Worm (Caenorhabditis elegans) whole organism, mixed stage, embryonic: ENCODE measurements around the gene mdf-1.

Experiments
- blmp-1 ChIP-seq: fragments of 150-350 bp; optimal IDR thresholded peaks from 2 replicates; lab custom pipeline; 2014; ENCODE audit warnings: missing biosample characterization, missing genetic modification characterization
- ceh-83 ChIP-seq: fragments of 200-800 bp; sonication (Bioruptor generic); optimal IDR thresholded peaks from 2 replicates; lab custom pipeline; 2018; ENCODE audit warnings: mild to moderate bottlenecking, missing genetic modification characterization, missing compliant biosample characterization
- ces-1 ChIP-seq: fragments of 150-350 bp; optimal IDR thresholded peaks from 2 replicates; lab custom pipeline; 2014; ENCODE audit warnings: missing biosample characterization, missing genetic modification reagents, missing genetic modification characterization
- drap-1 ChIP-seq: fragments of 200-800 bp; sonication (Bioruptor generic); optimal IDR thresholded peaks from 3 replicates; lab custom pipeline; 2018; ENCODE audit warnings: mild to moderate bottlenecking, missing genetic modification characterization, missing compliant biosample characterization
- elt-1 ChIP-seq: sonication (generic microtip); optimal IDR thresholded peaks from 2 replicates; lab custom pipeline; 2017; ENCODE audit warnings: missing genetic modification characterization, mild to moderate bottlenecking, missing compliant biosample characterization, antibody characterized with exemption, moderate library complexity, borderline replicate concordance; ENCODE audit not compliant: insufficient read depth
- elt-3 ChIP-seq: fragments of 150-350 bp; optimal IDR thresholded peaks from 2 replicates; lab custom pipeline; 2014; ENCODE audit warnings: missing biosample characterization, missing genetic modification characterization
- flh-1 ChIP-seq: fragments of 200-800 bp; sonication (Bioruptor generic); optimal IDR thresholded peaks from 2 replicates; lab custom pipeline; 2018; ENCODE audit warnings: mild to moderate bottlenecking, missing genetic modification characterization, moderate library complexity, missing compliant biosample characterization
- mab-5 ChIP-seq: fragments of 150-350 bp; optimal IDR thresholded peaks from 2 replicates; lab custom pipeline; 2014; ENCODE audit warnings: missing biosample characterization, missing genetic modification characterization
- nhr-237 ChIP-seq: fragments of 150-350 bp; optimal IDR thresholded peaks from 2 replicates; lab custom pipeline; 2014; ENCODE audit warnings: missing biosample characterization, missing genetic modification characterization
- nhr-76 ChIP-seq: sonication (generic microtip); optimal IDR thresholded peaks from 2 replicates; lab custom pipeline; 2017; ENCODE audit warnings: missing biosample characterization, missing genetic modification characterization
- unc-39 ChIP-seq: fragments of 150-350 bp; optimal IDR thresholded peaks from 2 replicates; lab custom pipeline; 2014; ENCODE audit warnings: missing biosample characterization, missing genetic modification characterization
- ztf-11 ChIP-seq: fragments of 150-350 bp; optimal IDR thresholded peaks from 2 replicates; lab custom pipeline; 2014; ENCODE audit warnings: missing biosample characterization, missing genetic modification characterization

DNA sequence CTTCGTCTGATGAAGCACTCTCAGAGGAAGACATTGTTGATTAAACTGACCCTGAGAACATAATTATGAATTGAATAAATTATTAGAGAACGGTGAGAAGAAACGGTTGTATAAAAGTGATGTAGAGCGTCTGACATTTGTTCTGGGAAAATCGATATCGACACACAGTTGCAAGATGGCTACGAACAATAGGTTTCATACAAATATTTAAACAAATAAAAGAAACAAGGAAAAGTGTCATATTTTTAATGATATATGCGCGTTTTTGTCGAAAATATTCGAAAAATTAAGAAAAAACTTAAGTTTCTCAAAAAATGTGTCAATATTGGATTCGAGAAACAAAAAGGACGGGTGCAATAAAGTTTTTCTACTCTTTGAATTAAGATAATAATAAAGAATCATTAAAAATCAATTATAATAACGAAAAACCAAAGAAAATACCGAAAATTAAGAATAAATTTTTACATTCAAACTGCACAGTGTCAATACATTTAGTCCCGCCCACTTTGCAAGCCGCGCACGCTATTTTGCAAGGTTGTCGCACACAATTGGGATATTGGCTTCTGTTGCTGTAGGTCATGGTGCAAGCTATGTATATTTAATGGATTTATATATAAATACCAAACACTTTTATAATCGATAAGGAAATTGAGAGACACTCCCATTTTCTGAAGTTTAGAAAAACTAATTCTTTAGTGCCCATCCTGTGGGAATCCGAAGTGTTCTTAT is 38.7 kb upstream of the mdf-1 start, which contains the start of gene rtfo-1:
- TF ChIP-seq ces-1 (GFP tag; lab: Kevin White, UChicago) (peak; percentile 39), elt-3 (tag; lab: Kevin White, UChicago) (no peak), nhr-237 (tag; lab: Kevin White, UChicago) (peak; percentile 6), blmp-1 (tag; lab: Kevin White, UChicago) (peak; percentile 25), unc-39 (tag; lab: Kevin White, UChicago) (no peak), ceh-83 (GFP tag; lab: Kevin White, UChicago) (peak; percentile 58), elt-1 (tag; lab: Kevin White, UChicago) (no peak), drap-1 (GFP tag; lab: Kevin White, UChicago) (peak; percentile 58), flh-1 (GFP tag; lab: Kevin White, UChicago) (no peak), nhr-76 (tag; lab: Kevin White, UChicago) (peak; percentile 69), mab-5 (tag; lab: Kevin White, UChicago) (no peak), ztf-11 (peak; percentile 57)
